Worm (Caenorhabditis elegans): ENCODE measurements around the gene kmo-1.
A peak's percentile ranks its signal among the peaks of the same experiment; 100 is the strongest.

DNA sequence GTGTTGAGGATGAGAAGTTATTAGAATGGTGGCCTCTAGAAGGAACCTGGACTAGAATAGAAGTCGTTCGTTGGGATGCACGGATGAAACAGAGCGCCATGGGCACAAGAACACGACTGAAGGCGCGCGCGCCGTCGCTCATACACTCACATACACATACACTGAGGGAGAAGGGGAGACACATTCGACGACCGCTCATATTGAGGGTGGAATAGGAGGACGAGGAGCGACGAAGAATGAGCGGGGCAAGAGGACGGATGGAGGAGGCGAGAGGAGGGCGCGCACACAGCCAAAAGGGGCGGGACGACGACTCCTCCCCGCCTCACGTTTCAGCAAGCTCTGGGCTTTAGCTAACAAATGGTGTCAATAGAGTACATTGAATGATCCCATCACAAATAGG is 31.5 kb downstream of the kmo-1 start:
- TF ChIP-seq T22C8.4 (GFP tag; IDR thresholded peaks at IDR 0.05) (no peak), tab-1 (GFP tag; IDR thresholded peaks at IDR 0.05) (no peak; the same call in 1 of the 2 replicates), cog-1 (tag; optimal IDR thresholded peaks at IDR 0.05) (no peak), klf-2 (GFP tag; conservative IDR thresholded peaks at IDR 0.05) (no peak), med-1 (GFP tag; optimal IDR thresholded peaks at IDR 0.05; ENCODE audit: insufficient read depth) (no peak), ref-1 (GFP tag; conservative IDR thresholded peaks at IDR 0.05) (0 out of 2 replicates have a peak, but pooled peaks have one; percentile 8), flt-1 (GFP tag; IDR thresholded peaks at IDR 0.05) (0 out of 2 replicates have a peak, but pooled peaks have one; percentile 36), ztf-29 (GFP tag; IDR thresholded peaks at IDR 0.05) (no peak), ztf-23 (GFP tag; IDR thresholded peaks at IDR 0.05) (peak; percentile 67; the same call in 1 of the 2 replicates)
